Worm (Caenorhabditis elegans): ENCODE measurements around the gene C09B7.2.

C09B7.2 gene

DNA sequence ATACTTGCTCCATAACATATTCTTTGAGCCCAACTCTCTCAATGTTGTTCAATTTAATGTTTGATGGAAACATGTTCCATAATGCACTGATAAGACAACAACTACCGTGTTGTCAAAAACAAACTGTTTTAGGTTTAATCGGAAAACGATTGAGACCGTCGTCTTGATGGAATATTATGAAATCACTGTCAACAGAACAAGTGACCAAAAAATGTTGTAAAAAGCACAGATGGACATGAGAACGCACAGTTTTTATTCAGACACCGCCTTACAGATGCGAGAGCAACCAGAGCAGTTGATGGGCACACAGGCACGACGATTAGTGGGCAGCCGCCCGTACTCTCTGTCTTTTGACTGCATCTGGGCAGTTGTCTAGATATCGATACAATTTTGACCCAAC, 25.1 kb downstream of the C09B7.2 start:
- TF ChIP-seq flt-1 (GFP tag; IDR thresholded peaks at IDR 0.05): no peak
- TF ChIP-seq ceh-36 (tag; optimal IDR thresholded peaks at IDR 0.05): no peak
- no peak for TF ChIP-seq aly-1 (tag; optimal IDR thresholded peaks at IDR 0.05)
- no peak for TF ChIP-seq hnd-1 (tag; optimal IDR thresholded peaks at IDR 0.05)
- no peak for TF ChIP-seq ets-7 (tag; optimal IDR thresholded peaks at IDR 0.05)
- no peak for TF ChIP-seq sea-1 (GFP tag; conservative IDR thresholded peaks at IDR 0.05)
- no peak for TF ChIP-seq ceh-13 (GFP tag; optimal IDR thresholded peaks at IDR 0.05)
- no peak for TF ChIP-seq scrt-1 (GFP tag; IDR thresholded peaks at IDR 0.05)
- no peak for TF ChIP-seq tra-4 (tag; optimal IDR thresholded peaks at IDR 0.05)
- no peak for TF ChIP-seq hmbx-1 (tag; optimal IDR thresholded peaks at IDR 0.05)
- TF ChIP-seq F13C5.2 (tag; optimal IDR thresholded peaks at IDR 0.05): no peak
- no peak for TF ChIP-seq tbx-11 (GFP tag; IDR thresholded peaks at IDR 0.05)
- no peak for TF ChIP-seq hmg-4 (GFP tag; optimal IDR thresholded peaks at IDR 0.05)
- no peak for TF ChIP-seq ama-1 (optimal IDR thresholded peaks at IDR 0.05)
- TF ChIP-seq pes-1 (GFP tag; IDR thresholded peaks at IDR 0.05): no peak
- no peak for TF ChIP-seq B0310.2 (tag; optimal IDR thresholded peaks at IDR 0.05)
- TF ChIP-seq tbx-37 (GFP tag; conservative IDR thresholded peaks at IDR 0.05): no peak

ce11 chrX:2694725-2695124, 26.8 kb downstream of the C09B7.2 start, which contains the start of gene T02C5.1:
Gene T02C5.1, plus strand, starts transcription at chrX:2694923.
- no peak for TF ChIP-seq scrt-1 (GFP tag; IDR thresholded peaks at IDR 0.05)
- no peak for TF ChIP-seq F13C5.2 (tag; optimal IDR thresholded peaks at IDR 0.05)
- TF ChIP-seq sea-1 (GFP tag; conservative IDR thresholded peaks at IDR 0.05): no peak
- no peak for TF ChIP-seq tbx-37 (GFP tag; conservative IDR thresholded peaks at IDR 0.05)
- TF ChIP-seq pes-1 (GFP tag; IDR thresholded peaks at IDR 0.05): no peak
- TF ChIP-seq B0310.2 (tag; optimal IDR thresholded peaks at IDR 0.05): no peak
- TF ChIP-seq hmbx-1 (tag; optimal IDR thresholded peaks at IDR 0.05): no peak

DNA sequence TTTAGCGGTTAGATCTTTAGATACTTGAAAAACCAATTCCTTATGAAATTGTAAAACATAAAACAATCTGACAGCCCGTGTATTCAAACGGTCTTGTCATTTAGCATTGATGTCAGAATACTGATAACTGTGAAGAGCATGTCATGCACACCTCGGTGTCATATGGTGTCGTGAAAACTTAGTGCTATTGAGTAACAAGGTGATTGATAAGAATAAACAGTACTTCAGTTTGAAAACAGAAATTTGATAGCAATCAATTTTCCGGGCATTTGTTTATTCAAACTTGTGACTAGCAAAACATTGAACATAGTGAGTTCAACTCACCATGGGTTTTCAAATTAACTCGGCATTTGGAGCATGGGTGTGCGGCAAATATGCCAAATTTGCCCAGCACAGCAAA, 27.4 kb downstream of the C09B7.2 start:
- TF ChIP-seq tbx-11 (GFP tag; IDR thresholded peaks at IDR 0.05): no peak
- no peak for TF ChIP-seq hnd-1 (tag; optimal IDR thresholded peaks at IDR 0.05)
- no peak for TF ChIP-seq pes-1 (GFP tag; IDR thresholded peaks at IDR 0.05)
- no peak for TF ChIP-seq B0310.2 (tag; optimal IDR thresholded peaks at IDR 0.05)
- no peak for TF ChIP-seq sea-1 (GFP tag; conservative IDR thresholded peaks at IDR 0.05)
- TF ChIP-seq hmbx-1 (tag; optimal IDR thresholded peaks at IDR 0.05): no peak
- no peak for TF ChIP-seq ceh-36 (tag; optimal IDR thresholded peaks at IDR 0.05)
- TF ChIP-seq tra-4 (tag; optimal IDR thresholded peaks at IDR 0.05): no peak
- TF ChIP-seq ama-1 (optimal IDR thresholded peaks at IDR 0.05): no peak
- no peak for TF ChIP-seq scrt-1 (GFP tag; IDR thresholded peaks at IDR 0.05)
- no peak for TF ChIP-seq F13C5.2 (tag; optimal IDR thresholded peaks at IDR 0.05)
- TF ChIP-seq tbx-37 (GFP tag; conservative IDR thresholded peaks at IDR 0.05): no peak
- no peak for TF ChIP-seq ets-7 (tag; optimal IDR thresholded peaks at IDR 0.05)
- no peak for TF ChIP-seq aly-1 (tag; optimal IDR thresholded peaks at IDR 0.05)
- no peak for TF ChIP-seq flt-1 (GFP tag; IDR thresholded peaks at IDR 0.05)
- TF ChIP-seq ceh-13 (GFP tag; optimal IDR thresholded peaks at IDR 0.05): no peak
- no peak for TF ChIP-seq hmg-4 (GFP tag; optimal IDR thresholded peaks at IDR 0.05)

DNA sequence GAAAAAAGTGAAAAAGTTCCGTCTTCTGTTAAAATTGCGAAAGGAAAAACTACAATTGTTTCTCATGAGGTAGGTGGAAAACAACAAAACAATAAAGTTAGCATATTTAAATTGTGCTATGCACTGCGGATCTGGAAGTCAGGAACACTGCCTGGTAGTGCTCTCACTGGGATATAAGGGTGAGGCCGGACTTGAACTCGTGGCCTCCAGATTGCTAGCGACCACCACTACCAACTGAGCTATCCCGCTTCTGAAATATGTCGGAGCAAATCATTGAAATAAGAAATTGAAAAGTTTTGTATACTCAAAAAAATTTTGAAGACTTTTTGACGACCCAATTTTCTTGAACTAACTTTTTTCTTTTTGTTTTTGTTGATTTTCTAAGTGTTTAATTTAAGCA, 28.6 kb downstream of the C09B7.2 start:
- TF ChIP-seq flt-1 (GFP tag; IDR thresholded peaks at IDR 0.05) (no peak), tbx-37 (GFP tag; conservative IDR thresholded peaks at IDR 0.05) (no peak), ceh-13 (GFP tag; optimal IDR thresholded peaks at IDR 0.05) (no peak), sea-1 (GFP tag; conservative IDR thresholded peaks at IDR 0.05) (peak; percentile 66; the same call in 1 of the 2 replicates)

ce11 chrX:2697645-2698044, 29.7 kb downstream of the C09B7.2 start:
- TF ChIP-seq tbx-37 (GFP tag; conservative IDR thresholded peaks at IDR 0.05): no peak
- peak; percentile 77 for TF ChIP-seq ama-1 (optimal IDR thresholded peaks at IDR 0.05)
- TF ChIP-seq B0310.2 (tag; optimal IDR thresholded peaks at IDR 0.05): peak; percentile 13
- TF ChIP-seq tra-4 (tag; optimal IDR thresholded peaks at IDR 0.05): no peak
- no peak for TF ChIP-seq F13C5.2 (tag; optimal IDR thresholded peaks at IDR 0.05)
- TF ChIP-seq aly-1 (tag; optimal IDR thresholded peaks at IDR 0.05): no peak
- no peak for TF ChIP-seq hnd-1 (tag; optimal IDR thresholded peaks at IDR 0.05)
- 0 out of 2 replicates have a peak, but pooled peaks have one; percentile 5 for TF ChIP-seq scrt-1 (GFP tag; IDR thresholded peaks at IDR 0.05)
- no peak for TF ChIP-seq ceh-13 (GFP tag; optimal IDR thresholded peaks at IDR 0.05)
- TF ChIP-seq flt-1 (GFP tag; IDR thresholded peaks at IDR 0.05): no peak
- no peak for TF ChIP-seq ceh-36 (tag; optimal IDR thresholded peaks at IDR 0.05)
- no peak for TF ChIP-seq ets-7 (tag; optimal IDR thresholded peaks at IDR 0.05)

ce11 chrX:2698197-2698800, 30.4 kb downstream of the C09B7.2 start:
- TF ChIP-seq tbx-37 (GFP tag; conservative IDR thresholded peaks at IDR 0.05) (no peak), scrt-1 (GFP tag; IDR thresholded peaks at IDR 0.05) (no peak), F13C5.2 (tag; optimal IDR thresholded peaks at IDR 0.05) (no peak), hnd-1 (tag; optimal IDR thresholded peaks at IDR 0.05) (no peak), B0310.2 (tag; optimal IDR thresholded peaks at IDR 0.05) (no peak), hmg-4 (GFP tag; optimal IDR thresholded peaks at IDR 0.05) (no peak), aly-1 (tag; optimal IDR thresholded peaks at IDR 0.05) (no peak), pes-1 (GFP tag; IDR thresholded peaks at IDR 0.05) (no peak), ceh-13 (GFP tag; optimal IDR thresholded peaks at IDR 0.05) (no peak), ets-7 (tag; optimal IDR thresholded peaks at IDR 0.05) (no peak), sea-1 (GFP tag; conservative IDR thresholded peaks at IDR 0.05) (no peak)

- TF ChIP-seq pes-1 (GFP tag; IDR thresholded peaks at IDR 0.05) (no peak; the same call in 1 of the 2 replicates), sea-1 (GFP tag; conservative IDR thresholded peaks at IDR 0.05) (no peak), F13C5.2 (tag; optimal IDR thresholded peaks at IDR 0.05) (no peak), ets-7 (tag; optimal IDR thresholded peaks at IDR 0.05) (no peak), tbx-11 (GFP tag; IDR thresholded peaks at IDR 0.05) (no peak), hmg-4 (GFP tag; optimal IDR thresholded peaks at IDR 0.05) (peak; percentile 52), flt-1 (GFP tag; IDR thresholded peaks at IDR 0.05) (no peak), B0310.2 (tag; optimal IDR thresholded peaks at IDR 0.05) (no peak), ceh-13 (GFP tag; optimal IDR thresholded peaks at IDR 0.05) (no peak), ama-1 (optimal IDR thresholded peaks at IDR 0.05) (peak; percentile 7), aly-1 (tag; optimal IDR thresholded peaks at IDR 0.05) (no peak), scrt-1 (GFP tag; IDR thresholded peaks at IDR 0.05) (no peak), hmbx-1 (tag; optimal IDR thresholded peaks at IDR 0.05) (no peak), hnd-1 (tag; optimal IDR thresholded peaks at IDR 0.05) (no peak), ceh-36 (tag; optimal IDR thresholded peaks at IDR 0.05) (no peak), tbx-37 (GFP tag; conservative IDR thresholded peaks at IDR 0.05) (no peak)
Observed at ce11 chrX:2700649-2701048, 32.7 kb downstream of the C09B7.2 start.

All from whole organism, early embryonic.